Worm (Caenorhabditis elegans) whole organism, L2 larva: Measurements from ENCODE around the gene kcmf-1.

Experiments
- R02D3.7 ChIP-seq: fragments of 150-350 bp; optimal IDR thresholded peaks from 2 replicates; lab custom pipeline; 2014; ENCODE audit warnings: missing biosample characterization, missing genetic modification characterization
- aly-2 ChIP-seq: fragments of 150-350 bp; optimal IDR thresholded peaks from 2 replicates; lab custom pipeline; 2014; ENCODE audit warnings: missing biosample characterization, missing genetic modification characterization
- ceh-16 ChIP-seq: fragments of 150-350 bp; optimal IDR thresholded peaks from 2 replicates; lab custom pipeline; 2014; ENCODE audit warnings: missing biosample characterization, missing genetic modification characterization
- ceh-82 ChIP-seq: fragments of 150-350 bp; optimal IDR thresholded peaks from 2 replicates; lab custom pipeline; 2014; ENCODE audit warnings: missing biosample characterization, missing genetic modification characterization
- elt-1 ChIP-seq: fragments of 150-350 bp; optimal IDR thresholded peaks from 2 replicates; lab custom pipeline; 2014; ENCODE audit warnings: missing biosample characterization, missing genetic modification characterization
- elt-3 ChIP-seq: sonication (generic microtip); optimal IDR thresholded peaks from 2 replicates; lab custom pipeline; 2017; ENCODE audit warnings: missing biosample characterization, missing genetic modification characterization
- lin-13 ChIP-seq: fragments of 150-350 bp; optimal IDR thresholded peaks from 2 replicates; lab custom pipeline; 2014; ENCODE audit warnings: missing biosample characterization, missing genetic modification reagents, missing genetic modification characterization
- lin-39 ChIP-seq: fragments of 150-350 bp; optimal IDR thresholded peaks from 2 replicates; lab custom pipeline; 2014; ENCODE audit warnings: missing biosample characterization, missing genetic modification reagents, missing genetic modification characterization
- mdl-1 ChIP-seq, 2 experiments: fragments of 150-350 bp in 1 of 2; sonication (generic microtip) in 1 of 2; optimal IDR thresholded peaks; 2 replicates each; lab custom pipeline; 2017; ENCODE audit warnings: missing biosample characterization in 2 of 2, missing genetic modification characterization in 2 of 2
- sma-3 ChIP-seq: sonication (generic microtip); optimal IDR thresholded peaks from 2 replicates; lab custom pipeline; 2016; ENCODE audit warnings: missing genetic modification reagents, missing genetic modification characterization, missing compliant biosample characterization
- snpc-4 ChIP-seq: fragments of 150-350 bp; optimal IDR thresholded peaks from 2 replicates; lab custom pipeline; 2014; ENCODE audit warnings: missing biosample characterization, missing genetic modification characterization
- unc-62 ChIP-seq: fragments of 150-350 bp; optimal IDR thresholded peaks from 2 replicates; lab custom pipeline; 2014; ENCODE audit warnings: missing biosample characterization, missing genetic modification reagents, missing genetic modification characterization
- zag-1 ChIP-seq: fragments of 150-350 bp; optimal IDR thresholded peaks from 2 replicates; lab custom pipeline; 2014; ENCODE audit warnings: missing biosample characterization, missing genetic modification characterization

DNA sequence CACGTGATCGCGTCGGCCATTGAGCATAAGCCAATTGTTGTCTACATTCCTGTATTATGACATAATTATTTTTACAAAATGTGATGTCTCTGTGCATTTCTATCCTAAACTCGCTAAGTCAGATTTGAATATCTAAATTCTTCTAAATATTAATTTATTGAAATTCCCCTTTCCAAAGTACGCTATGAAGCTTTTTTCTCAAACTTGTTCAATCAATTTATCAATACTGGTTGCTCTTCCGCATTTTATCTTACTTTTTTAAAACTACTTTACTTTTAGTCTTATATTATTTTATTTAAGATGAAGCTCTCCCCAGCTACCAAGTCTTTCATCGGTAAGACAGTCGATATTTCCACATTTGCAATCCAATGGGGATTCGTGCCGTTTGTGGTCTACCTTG is 30.1 kb downstream of the kcmf-1 start, which contains the start of gene tomm-7:
- TF ChIP-seq elt-1 (tag; lab: Kevin White, UChicago) (no peak), aly-2 (tag; lab: Kevin White, UChicago) (no peak), zag-1 (no peak), ceh-16 (no peak), sma-3 (GFP tag; lab: Kevin White, UChicago) (no peak), R02D3.7 (no peak), snpc-4 (no peak), unc-62 (GFP tag; lab: Kevin White, UChicago) (no peak), lin-13 (GFP tag; lab: Kevin White, UChicago) (no peak), mdl-1 (tag; optimal IDR thresholded peaks at IDR 0.05; lab: Kevin White, UChicago) (no peak), lin-39 (tag; lab: Kevin White, UChicago) (no peak), elt-3 (tag; lab: Kevin White, UChicago) (no peak), ceh-82 (tag; lab: Kevin White, UChicago) (no peak)
